Worm (Caenorhabditis elegans): ENCODE data around the gene F21A3.3.

F21A3.3 gene

ce11 chrV:15505068-15505467 is 12.4 kb upstream of the F21A3.3 start:
- no peak for TF ChIP-seq unc-62 (GFP tag; optimal IDR thresholded peaks at IDR 0.05)

ce11 chrV:15511613-15512216 is 5.8 kb upstream of the F21A3.3 start, which contains the start of gene rpl-38:
Gene rpl-38, plus strand, starts transcription at chrV:15512166.
- TF ChIP-seq unc-62 (GFP tag; optimal IDR thresholded peaks at IDR 0.05) = no peak

- TF ChIP-seq unc-62 (GFP tag; optimal IDR thresholded peaks at IDR 0.05) = no peak
Measured at ce11 chrV:15512856-15513756, 4.4 kb upstream of the F21A3.3 start.

- TF ChIP-seq unc-62 (GFP tag; optimal IDR thresholded peaks at IDR 0.05) = no peak
Measured at ce11 chrV:15515365-15515764, 2.1 kb upstream of the F21A3.3 start.

DNA sequence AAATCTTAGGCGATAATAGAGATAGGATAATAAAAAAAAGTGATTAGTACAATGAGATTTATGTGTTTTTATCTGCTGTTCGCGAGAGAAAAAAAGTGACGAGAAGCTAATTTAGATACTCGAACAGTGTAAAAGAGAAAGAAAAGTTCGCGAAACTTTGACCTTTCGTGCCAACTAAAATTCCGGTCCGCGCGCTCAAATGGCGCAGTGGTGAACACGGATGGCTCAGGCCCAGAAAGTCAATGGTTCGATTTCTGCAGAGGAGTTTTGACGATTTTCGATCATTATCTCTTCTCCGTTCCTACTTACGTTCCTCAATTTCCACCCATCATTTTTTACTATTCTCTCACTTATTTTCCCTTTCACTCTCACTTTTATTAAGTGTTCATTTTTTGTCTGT is 1.0 kb upstream of the F21A3.3 start:
- TF ChIP-seq unc-62 (GFP tag; optimal IDR thresholded peaks at IDR 0.05) = no peak

- no peak for TF ChIP-seq unc-62 (GFP tag; optimal IDR thresholded peaks at IDR 0.05)
Measured at ce11 chrV:15519845-15520244, 2.3 kb downstream of the F21A3.3 start.

- no peak for TF ChIP-seq unc-62 (GFP tag; optimal IDR thresholded peaks at IDR 0.05)
Measured at ce11 chrV:15520398-15520797, 2.9 kb downstream of the F21A3.3 start.

DNA sequence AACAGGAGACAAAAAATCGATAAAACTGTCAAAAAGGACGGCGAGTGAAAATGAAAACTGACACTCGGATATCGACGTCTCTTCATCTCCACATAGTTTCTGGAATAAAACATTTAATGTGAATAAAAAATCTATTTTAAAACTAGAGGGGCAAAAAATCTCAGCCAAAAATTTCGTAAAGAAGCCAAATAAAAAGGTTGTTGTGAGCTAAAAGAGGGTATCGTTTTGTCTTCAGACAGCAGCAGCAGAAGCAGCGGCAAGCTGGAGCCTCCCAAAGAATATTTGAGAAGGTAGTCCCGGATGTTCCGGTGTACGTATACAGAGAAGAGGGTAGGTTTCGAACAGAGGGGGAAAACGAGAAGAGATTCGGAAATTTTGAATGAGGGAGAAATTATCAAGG is 4.4 kb downstream of the F21A3.3 start, which contains the start of gene lgc-31:
lgc-31 (minus strand) TSS at position 101 of the 400 bp plus-strand sequence.
- no peak for TF ChIP-seq unc-62 (GFP tag; optimal IDR thresholded peaks at IDR 0.05)

ce11 chrV:15529069-15529468 is 11.6 kb downstream of the F21A3.3 start, which contains the start of gene srh-276:
Gene srh-276, plus strand, starts transcription at chrV:15529369.
- no peak for TF ChIP-seq unc-62 (GFP tag; optimal IDR thresholded peaks at IDR 0.05)

ce11 chrV:15533096-15533495 is 15.6 kb downstream of the F21A3.3 start, which contains the start of gene F21A3.11:
Gene F21A3.11, minus strand, starts transcription at chrV:15533212.
- no peak for TF ChIP-seq unc-62 (GFP tag; optimal IDR thresholded peaks at IDR 0.05)

- no peak for TF ChIP-seq unc-62 (GFP tag; optimal IDR thresholded peaks at IDR 0.05)
Measured at ce11 chrV:15533864-15534263, 16.4 kb downstream of the F21A3.3 start, which contains the start of gene F21A3.2. Gene F21A3.2, minus strand, starts transcription at chrV:15533964.

DNA sequence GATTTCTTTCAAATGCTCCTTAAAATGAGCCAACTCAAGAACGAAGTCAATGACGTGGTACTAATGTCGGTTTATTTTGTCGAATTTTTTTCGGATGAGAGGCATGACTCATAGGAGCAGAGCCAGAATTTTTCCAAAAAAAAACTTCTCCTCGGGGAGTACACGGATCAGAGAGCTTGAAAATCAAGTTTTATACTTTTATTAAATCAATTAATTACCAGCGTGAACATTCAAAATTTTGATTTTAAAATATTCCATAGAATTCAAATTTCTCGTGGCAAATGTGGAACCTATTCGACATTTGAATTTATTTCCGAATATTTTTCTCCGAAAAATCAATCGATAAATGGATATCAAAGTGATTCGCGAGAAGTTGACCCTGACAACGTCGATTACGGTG is 18.8 kb downstream of the F21A3.3 start, which contains the start of gene F21A3.4:
F21A3.4 (plus strand) TSS at position 301 of the 400 bp plus-strand sequence.
- TF ChIP-seq unc-62 (GFP tag; optimal IDR thresholded peaks at IDR 0.05) = no peak

ce11 chrV:15537923-15538322 is 20.4 kb downstream of the F21A3.3 start, which contains the start of gene prde-1:
Gene prde-1, plus strand, starts transcription at chrV:15538244.
- no peak for TF ChIP-seq unc-62 (GFP tag; optimal IDR thresholded peaks at IDR 0.05)

DNA sequence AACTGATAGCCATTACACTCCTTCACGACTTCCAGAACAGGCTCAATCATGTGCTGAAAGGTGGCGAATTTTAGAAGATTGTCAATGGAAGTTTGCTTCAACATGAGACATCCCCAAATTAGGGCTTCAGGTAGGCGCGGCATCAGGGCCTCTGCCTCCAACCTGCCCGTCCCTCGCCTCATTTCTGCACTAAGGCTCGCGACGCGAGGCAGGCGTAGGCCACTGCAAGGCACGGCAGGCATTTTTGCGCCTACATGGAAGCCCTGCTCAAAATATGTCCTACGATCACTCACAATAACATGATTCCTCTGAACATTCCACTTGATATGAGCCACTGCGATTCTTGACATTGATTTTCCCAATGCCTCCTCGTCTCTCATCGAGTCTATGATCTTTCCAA is 25.7 kb downstream of the F21A3.3 start:
- TF ChIP-seq unc-62 (GFP tag; optimal IDR thresholded peaks at IDR 0.05) = no peak

ce11 chrV:15544898-15545297 is 27.4 kb downstream of the F21A3.3 start, which contains the start of gene glb-14:
Gene glb-14, minus strand, starts transcription at chrV:15544994.
- TF ChIP-seq unc-62 (GFP tag; optimal IDR thresholded peaks at IDR 0.05) = no peak

- no peak for TF ChIP-seq unc-62 (GFP tag; optimal IDR thresholded peaks at IDR 0.05)
Measured at ce11 chrV:15547727-15548126, 30.2 kb downstream of the F21A3.3 start.
